Worm (Caenorhabditis elegans) whole organism, midembryonic: ENCODE data around the gene rpb-11.

ENCODE experiments used
- T22C8.4 ChIP-seq: fragments of 200-800 bp; sonication (Bioruptor generic); IDR thresholded peaks from 2 replicates; pipeline ENCODE4 v1.3.6; 2022; ENCODE audit warnings: missing genetic modification characterization, missing compliant biosample characterization
- cog-1 ChIP-seq: sonication (generic microtip); optimal IDR thresholded peaks from 2 replicates; lab custom pipeline; 2016; ENCODE audit warnings: missing genetic modification characterization, missing compliant biosample characterization
- flt-1 ChIP-seq: fragments of 200-800 bp; sonication (Bioruptor generic); IDR thresholded peaks from 2 replicates; pipeline ENCODE4 v1.3.6; 2022; ENCODE audit warnings: missing genetic modification characterization, missing compliant biosample characterization
- klf-2 ChIP-seq: fragments of 200-800 bp; sonication (Bioruptor generic); conservative IDR thresholded peaks from 2 replicates; pipeline ENCODE4 v1.3.6; 2022; ENCODE audit warnings: missing genetic modification reagents, missing genetic modification characterization, missing compliant biosample characterization
- med-1 ChIP-seq: sonication (generic microtip); optimal IDR thresholded peaks from 2 replicates; lab custom pipeline; 2017; ENCODE audit warnings: missing genetic modification characterization, mild to moderate bottlenecking, missing compliant biosample characterization, antibody characterized with exemption, missing genetic modification reagents; ENCODE audit not compliant: insufficient read depth
- ref-1 ChIP-seq: fragments of 200-800 bp; sonication (Bioruptor generic); conservative IDR thresholded peaks from 2 replicates; pipeline ENCODE4 v1.3.6; 2022; ENCODE audit warnings: missing genetic modification reagents, missing genetic modification characterization, missing compliant biosample characterization
- tab-1 ChIP-seq: fragments of 200-800 bp; sonication (Bioruptor generic); IDR thresholded peaks from 2 replicates; pipeline ENCODE4 v1.3.6; 2022; ENCODE audit warnings: missing genetic modification characterization, missing compliant biosample characterization
- ztf-23 ChIP-seq: fragments of 200-800 bp; sonication (Bioruptor generic); IDR thresholded peaks from 2 replicates; pipeline ENCODE4 v1.3.6; 2022; ENCODE audit warnings: missing genetic modification reagents, missing genetic modification characterization, missing compliant biosample characterization
- ztf-29 ChIP-seq: fragments of 200-800 bp; sonication (Bioruptor generic); IDR thresholded peaks from 2 replicates; pipeline ENCODE4 v1.3.6; 2022; ENCODE audit warnings: missing genetic modification reagents, missing genetic modification characterization, missing compliant biosample characterization

rpb-11 gene

ce11 chrII:14032705-14033104 lies 27.2 kb upstream of the rpb-11 start:
- no peak for TF ChIP-seq T22C8.4 (GFP tag; lab: Robert Waterston, UW)
- no peak for TF ChIP-seq flt-1
- no peak for TF ChIP-seq ztf-23
- TF ChIP-seq cog-1 = no peak
- TF ChIP-seq tab-1 (GFP tag; lab: Robert Waterston, UW) = no peak

ce11 chrII:14034559-14034958 lies 25.3 kb upstream of the rpb-11 start:
- TF ChIP-seq T22C8.4 (GFP tag; lab: Robert Waterston, UW) = no peak
- TF ChIP-seq ztf-23 = no peak
- TF ChIP-seq ref-1 (GFP tag; lab: Robert Waterston, UW) = no peak
- TF ChIP-seq klf-2 (GFP tag; lab: Robert Waterston, UW) = no peak
- TF ChIP-seq med-1 = no peak
- no peak for TF ChIP-seq cog-1
- no peak for TF ChIP-seq ztf-29 (GFP tag; lab: Robert Waterston, UW)
- no peak for TF ChIP-seq tab-1 (GFP tag; lab: Robert Waterston, UW)
- no peak for TF ChIP-seq flt-1

ce11 chrII:14036724-14037483 lies 23.0 kb upstream of the rpb-11 start:
- no peak for TF ChIP-seq ztf-23
- peak; percentile 68; the same call in 1 of the 2 replicates for TF ChIP-seq ztf-29 (GFP tag; lab: Robert Waterston, UW)

- no peak for TF ChIP-seq flt-1
- TF ChIP-seq cog-1 = no peak
- TF ChIP-seq ztf-23 = no peak
- TF ChIP-seq med-1 = no peak
- TF ChIP-seq tab-1 (GFP tag; lab: Robert Waterston, UW) = no peak
- TF ChIP-seq klf-2 (GFP tag; lab: Robert Waterston, UW) = no peak
- TF ChIP-seq T22C8.4 (GFP tag; lab: Robert Waterston, UW) = no peak
- no peak for TF ChIP-seq ref-1 (GFP tag; lab: Robert Waterston, UW)
- no peak for TF ChIP-seq ztf-29 (GFP tag; lab: Robert Waterston, UW)
These were observed 22.2 kb upstream of the rpb-11 start for ce11 chrII:14037484-14038303.

- TF ChIP-seq med-1 = no peak
- TF ChIP-seq flt-1 = 0 out of 2 replicates have a peak, but pooled peaks have one; percentile 48
These were observed 21.6 kb upstream of the rpb-11 start for ce11 chrII:14038331-14038730.

- TF ChIP-seq ztf-29 (GFP tag; lab: Robert Waterston, UW) (no peak), tab-1 (GFP tag; lab: Robert Waterston, UW) (no peak), klf-2 (GFP tag; lab: Robert Waterston, UW) (no peak), flt-1 (no peak), med-1 (no peak), ztf-23 (no peak), T22C8.4 (GFP tag; lab: Robert Waterston, UW) (no peak), cog-1 (no peak), ref-1 (GFP tag; lab: Robert Waterston, UW) (no peak)
These were observed 20.1 kb upstream of the rpb-11 start for ce11 chrII:14039811-14040203.

- no peak for TF ChIP-seq klf-2 (GFP tag; lab: Robert Waterston, UW)
- TF ChIP-seq T22C8.4 (GFP tag; lab: Robert Waterston, UW) = no peak
- no peak for TF ChIP-seq cog-1
- no peak for TF ChIP-seq ztf-29 (GFP tag; lab: Robert Waterston, UW)
- no peak for TF ChIP-seq med-1
- no peak for TF ChIP-seq flt-1
- no peak for TF ChIP-seq tab-1 (GFP tag; lab: Robert Waterston, UW)
These were observed 19.6 kb upstream of the rpb-11 start for ce11 chrII:14040204-14040842.

ce11 chrII:14042836-14043604 lies 16.9 kb upstream of the rpb-11 start:
- TF ChIP-seq T22C8.4 (GFP tag; lab: Robert Waterston, UW) (no peak), med-1 (no peak), flt-1 (no peak), ztf-23 (no peak), tab-1 (GFP tag; lab: Robert Waterston, UW) (0 out of 2 replicates have a peak, but pooled peaks have one; percentile 38), ref-1 (GFP tag; lab: Robert Waterston, UW) (no peak), ztf-29 (GFP tag; lab: Robert Waterston, UW) (no peak)

ce11 chrII:14044199-14044598 lies 15.7 kb upstream of the rpb-11 start:
- TF ChIP-seq flt-1 = 0 out of 2 replicates have a peak, but pooled peaks have one; percentile 17
- TF ChIP-seq cog-1 = no peak

- TF ChIP-seq med-1 (no peak), T22C8.4 (GFP tag; lab: Robert Waterston, UW) (no peak), ztf-29 (GFP tag; lab: Robert Waterston, UW) (no peak), flt-1 (no peak), cog-1 (no peak), ztf-23 (no peak), klf-2 (GFP tag; lab: Robert Waterston, UW) (no peak), tab-1 (GFP tag; lab: Robert Waterston, UW) (no peak)
These were observed 14.7 kb upstream of the rpb-11 start for ce11 chrII:14045235-14045634.
